Worm (Caenorhabditis elegans) whole organism, young adult: ENCODE measurements around the gene F07F6.7.

Experiments
- B0035.1 ChIP-seq: sonication (generic microtip); optimal IDR thresholded peaks from 2 replicates; lab custom pipeline; 2016; ENCODE audit warnings: missing genetic modification characterization, mild to moderate bottlenecking, missing compliant biosample characterization, missing genotype, missing genetic modification reagents
- B0336.3 ChIP-seq: fragments of 200-800 bp; sonication (Bioruptor generic); IDR thresholded peaks from 2 replicates; pipeline ENCODE4 v1.3.6; 2022; ENCODE audit warnings: missing genetic modification characterization, missing compliant biosample characterization
- C17E4.6 ChIP-seq: fragments of 200-800 bp; sonication (Bioruptor generic); IDR thresholded peaks from 2 replicates; pipeline ENCODE4 v1.3.6; 2022; ENCODE audit warnings: missing genetic modification reagents, missing genetic modification characterization, missing compliant biosample characterization
- F23B12.7 ChIP-seq: sonication (generic microtip); optimal IDR thresholded peaks from 2 replicates; lab custom pipeline; 2017; ENCODE audit warnings: missing genetic modification characterization, mild to moderate bottlenecking, missing compliant biosample characterization, antibody characterized with exemption, moderate library complexity; ENCODE audit not compliant: insufficient read depth
- F39B2.1 ChIP-seq: fragments of 200-800 bp; sonication (Bioruptor generic); IDR thresholded peaks from 2 replicates; pipeline ENCODE4 v1.3.6; 2022; ENCODE audit warnings: missing genetic modification reagents, missing genetic modification characterization, missing compliant biosample characterization
- F55B11.4 ChIP-seq: sonication (generic microtip); optimal IDR thresholded peaks from 2 replicates; lab custom pipeline; 2016; ENCODE audit warnings: missing compliant biosample characterization, missing genetic modification characterization, borderline replicate concordance; ENCODE audit not compliant: insufficient read depth
- F57A8.1 ChIP-seq: fragments of 200-800 bp; sonication (Bioruptor generic); optimal IDR thresholded peaks from 2 replicates; lab custom pipeline; 2018; ENCODE audit warnings: mild to moderate bottlenecking, missing genetic modification characterization, moderate library complexity, missing compliant biosample characterization
- F57C9.4 ChIP-seq: sonication (generic microtip); optimal IDR thresholded peaks from 2 replicates; lab custom pipeline; 2017; ENCODE audit warnings: mild to moderate bottlenecking, missing genetic modification characterization, missing compliant biosample characterization
- T07F8.4 ChIP-seq: sonication (generic microtip); optimal IDR thresholded peaks from 2 replicates; lab custom pipeline; 2016; ENCODE audit warnings: mild to moderate bottlenecking, missing genetic modification characterization, moderate library complexity, missing compliant biosample characterization
- aptf-2 ChIP-seq: fragments of 200-800 bp; sonication (Bioruptor generic); conservative IDR thresholded peaks from 2 replicates; pipeline ENCODE4 v1.3.6; 2022; ENCODE audit warnings: missing genetic modification reagents, missing genetic modification characterization, missing compliant biosample characterization
- aptf-3 ChIP-seq: fragments of 200-800 bp; sonication (Bioruptor generic); IDR thresholded peaks from 2 replicates; pipeline ENCODE4 v1.3.6; 2022; ENCODE audit warnings: missing genetic modification characterization, missing compliant biosample characterization
- athp-1 ChIP-seq: sonication (generic microtip); optimal IDR thresholded peaks from 2 replicates; lab custom pipeline; 2017; ENCODE audit warnings: mild to moderate bottlenecking, missing genetic modification characterization, missing compliant biosample characterization
- attf-5 ChIP-seq: fragments of 200-800 bp; sonication (Bioruptor generic); optimal IDR thresholded peaks from 2 replicates; lab custom pipeline; 2018; ENCODE audit warnings: mild to moderate bottlenecking, missing genetic modification characterization, missing compliant biosample characterization
- attf-6 ChIP-seq: fragments of 200-800 bp; sonication (Bioruptor generic); IDR thresholded peaks from 2 replicates; pipeline ENCODE4 v1.3.6; 2022; ENCODE audit warnings: missing genetic modification reagents, missing genetic modification characterization, missing compliant biosample characterization
- ccch-3 ChIP-seq: fragments of 200-800 bp; sonication (Bioruptor generic); optimal IDR thresholded peaks from 2 replicates; lab custom pipeline; 2018; ENCODE audit warnings: mild to moderate bottlenecking, missing genetic modification characterization, missing compliant biosample characterization
- ceh-100 ChIP-seq: fragments of 200-800 bp; sonication (Bioruptor generic); IDR thresholded peaks from 2 replicates; pipeline ENCODE4 v1.3.6; 2022; ENCODE audit warnings: missing genetic modification reagents, missing genetic modification characterization, missing compliant biosample characterization
- ceh-27 ChIP-seq: fragments of 200-800 bp; sonication (Bioruptor generic); optimal IDR thresholded peaks from 2 replicates; lab custom pipeline; 2018; ENCODE audit warnings: mild to moderate bottlenecking, missing genetic modification characterization, moderate library complexity, missing compliant biosample characterization
- ceh-40 ChIP-seq: fragments of 200-800 bp; sonication (Bioruptor generic); IDR thresholded peaks from 2 replicates; pipeline ENCODE4 v1.3.6; 2022; ENCODE audit warnings: missing genetic modification characterization, missing compliant biosample characterization
- die-1 ChIP-seq: sonication (generic microtip); optimal IDR thresholded peaks from 2 replicates; lab custom pipeline; 2016; ENCODE audit warnings: missing genotype, mild to moderate bottlenecking, missing genetic modification characterization, missing compliant biosample characterization
- dpff-1 ChIP-seq: sonication (generic microtip); optimal IDR thresholded peaks from 2 replicates; lab custom pipeline; 2017; ENCODE audit warnings: mild to moderate bottlenecking, missing genetic modification characterization, missing compliant biosample characterization
- egrh-3 ChIP-seq: fragments of 200-800 bp; sonication (Bioruptor generic); IDR thresholded peaks from 2 replicates; pipeline ENCODE4 v1.3.6; 2022; ENCODE audit warnings: missing genetic modification reagents, missing genetic modification characterization, missing compliant biosample characterization
- gei-17 ChIP-seq: fragments of 200-800 bp; sonication (Bioruptor generic); optimal IDR thresholded peaks from 2 replicates; lab custom pipeline; 2018; ENCODE audit warnings: mild to moderate bottlenecking, missing genetic modification characterization, missing compliant biosample characterization
- him-1 ChIP-seq: sonication (generic microtip); optimal IDR thresholded peaks from 2 replicates; lab custom pipeline; 2016; ENCODE audit warnings: missing genotype, missing genetic modification reagents, missing genetic modification characterization, missing compliant biosample characterization
- hrde-1 ChIP-seq: sonication (generic microtip); optimal IDR thresholded peaks from 2 replicates; lab custom pipeline; 2016; ENCODE audit warnings: missing genetic modification characterization, mild to moderate bottlenecking, missing compliant biosample characterization, moderate library complexity, missing genotype, missing genetic modification reagents, borderline replicate concordance
- hsf-1 ChIP-seq: fragments of 200-800 bp; sonication (Bioruptor generic); IDR thresholded peaks from 2 replicates; pipeline ENCODE4 v1.3.6; 2022; ENCODE audit warnings: missing genetic modification reagents, missing genetic modification characterization, missing compliant biosample characterization
- let-526 ChIP-seq: fragments of 200-800 bp; sonication (Bioruptor generic); IDR thresholded peaks from 2 replicates; pipeline ENCODE4 v1.3.6; 2022; ENCODE audit warnings: missing genetic modification reagents, missing genetic modification characterization, missing compliant biosample characterization
- let-607 ChIP-seq, 2 experiments: fragments of 200-800 bp in 1 of 2; sonication (Bioruptor generic) in 1 of 2; sonication (generic microtip) in 1 of 2; optimal IDR thresholded peaks; 2 replicates each; lab custom pipeline; 2016 to 2018; ENCODE audit warnings: mild to moderate bottlenecking in 2 of 2, missing compliant biosample characterization in 2 of 2, missing genetic modification characterization in 2 of 2, moderate library complexity in 2 of 2, missing genotype in 1 of 2
- lin-40 ChIP-seq: sonication (generic microtip); optimal IDR thresholded peaks from 2 replicates; lab custom pipeline; 2016; ENCODE audit warnings: missing genetic modification characterization, mild to moderate bottlenecking, missing compliant biosample characterization, missing genotype, missing genetic modification reagents
- lir-1 ChIP-seq: fragments of 200-800 bp; sonication (Bioruptor generic); conservative IDR thresholded peaks from 2 replicates; pipeline ENCODE4 v1.3.6; 2022; ENCODE audit warnings: missing genetic modification reagents, missing genetic modification characterization, missing compliant biosample characterization
- lsy-27 ChIP-seq: sonication (generic microtip); optimal IDR thresholded peaks from 2 replicates; lab custom pipeline; 2017; ENCODE audit warnings: missing genetic modification characterization, mild to moderate bottlenecking, missing compliant biosample characterization, antibody characterized with exemption, missing genotype, borderline replicate concordance; ENCODE audit not compliant: insufficient read depth
- mel-28 ChIP-seq: sonication (generic microtip); optimal IDR thresholded peaks from 2 replicates; lab custom pipeline; 2016; ENCODE audit warnings: borderline replicate concordance, mild to moderate bottlenecking, missing genetic modification characterization, missing compliant biosample characterization
- mes-4 ChIP-seq: sonication (generic microtip); optimal IDR thresholded peaks from 2 replicates; lab custom pipeline; 2016; ENCODE audit warnings: missing genotype, missing genetic modification characterization, missing compliant biosample characterization
- nfya-1 ChIP-seq: sonication (generic microtip); optimal IDR thresholded peaks from 2 replicates; lab custom pipeline; 2017; ENCODE audit warnings: antibody characterized with exemption, missing compliant biosample characterization, missing genetic modification characterization, borderline replicate concordance; ENCODE audit not compliant: insufficient read depth
- nfya-2 ChIP-seq: fragments of 200-800 bp; sonication (Bioruptor generic); IDR thresholded peaks from 2 replicates; pipeline ENCODE4 v1.3.6; 2022; ENCODE audit warnings: missing genetic modification reagents, missing genetic modification characterization, missing compliant biosample characterization
- nhr-179 ChIP-seq: sonication (generic microtip); optimal IDR thresholded peaks from 2 replicates; lab custom pipeline; 2016; ENCODE audit warnings: mild to moderate bottlenecking, missing genetic modification characterization, missing compliant biosample characterization
- pbrm-1 ChIP-seq: fragments of 200-800 bp; sonication (Bioruptor generic); IDR thresholded peaks from 2 replicates; pipeline ENCODE4 v1.3.6; 2022; ENCODE audit warnings: missing genetic modification reagents, missing genetic modification characterization, missing compliant biosample characterization
- snpc-1.3 ChIP-seq: sonication (generic microtip); optimal IDR thresholded peaks from 2 replicates; lab custom pipeline; 2017; ENCODE audit warnings: missing genetic modification characterization, mild to moderate bottlenecking, missing compliant biosample characterization, antibody characterized with exemption, moderate library complexity, missing genotype, missing genetic modification reagents; ENCODE audit not compliant: insufficient read depth
- tlf-1 ChIP-seq: fragments of 200-800 bp; sonication (Bioruptor generic); optimal IDR thresholded peaks from 2 replicates; lab custom pipeline; 2018; ENCODE audit warnings: mild to moderate bottlenecking, missing genetic modification characterization, missing compliant biosample characterization
- unc-130 ChIP-seq: sonication (generic microtip); optimal IDR thresholded peaks from 2 replicates; lab custom pipeline; 2016; ENCODE audit warnings: missing genetic modification reagents, missing genetic modification characterization, missing compliant biosample characterization
- ztf-22 ChIP-seq: fragments of 200-800 bp; sonication (Bioruptor generic); optimal IDR thresholded peaks from 2 replicates; lab custom pipeline; 2018; ENCODE audit warnings: mild to moderate bottlenecking, missing genetic modification characterization, moderate library complexity, missing compliant biosample characterization
- ztf-28 ChIP-seq: fragments of 200-800 bp; sonication (Bioruptor generic); IDR thresholded peaks from 2 replicates; pipeline ENCODE4 v1.3.6; 2022; ENCODE audit warnings: missing genetic modification reagents, missing genetic modification characterization, missing compliant biosample characterization

Gene F07F6.7

DNA sequence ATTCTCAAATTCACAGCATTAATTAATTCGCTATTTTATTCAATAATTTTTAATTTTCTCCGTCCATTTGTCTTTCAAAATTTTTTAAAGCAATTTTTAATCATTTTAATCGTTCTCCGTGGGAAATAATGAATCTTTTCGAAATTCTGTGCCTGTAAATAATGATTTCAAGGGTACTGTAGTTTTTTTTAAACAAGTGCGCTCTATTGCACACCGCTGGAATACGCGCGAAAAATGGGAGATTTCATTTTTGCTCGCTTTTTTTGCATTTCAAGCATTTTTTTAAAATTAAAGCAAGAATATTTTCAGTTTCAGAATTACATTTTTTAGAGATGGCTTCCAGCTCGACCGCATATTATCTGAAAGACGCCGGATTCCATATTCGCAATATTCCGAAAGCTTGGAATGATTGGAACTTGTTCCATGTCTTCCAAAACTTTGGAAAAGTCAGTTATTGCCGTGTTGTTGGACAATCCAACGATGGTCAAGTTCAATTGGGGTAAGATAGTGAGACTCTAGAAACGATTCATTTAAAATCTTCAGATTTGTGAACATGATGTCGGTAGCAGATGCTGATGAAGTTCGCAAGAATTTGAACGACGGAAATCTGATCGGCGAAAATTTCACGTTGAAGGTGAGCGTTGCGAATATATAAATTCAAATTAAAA, 2.6 kb downstream of the F07F6.7 start, which contains the start of gene tofu-6 (continued):
- no peak for TF ChIP-seq B0035.1 (tag; lab: Kevin White, UChicago)
- TF ChIP-seq hsf-1 (GFP tag; lab: Robert Waterston, UW): 0 out of 2 replicates have a peak, but pooled peaks have one; percentile 35
- TF ChIP-seq ztf-28 (GFP tag; lab: Robert Waterston, UW): no peak
- no peak for TF ChIP-seq hrde-1 (tag; lab: Kevin White, UChicago)
- TF ChIP-seq him-1 (tag; lab: Kevin White, UChicago): peak; percentile 69
- no peak for TF ChIP-seq die-1 (tag; lab: Kevin White, UChicago)
- TF ChIP-seq attf-5 (GFP tag; lab: Kevin White, UChicago): no peak
- TF ChIP-seq gei-17: no peak
- peak; percentile 39 for TF ChIP-seq tlf-1 (GFP tag; lab: Kevin White, UChicago)
- peak; percentile 36 for TF ChIP-seq snpc-1.3 (tag; lab: Kevin White, UChicago)
- no peak for TF ChIP-seq egrh-3 (GFP tag; lab: Robert Waterston, UW)
- TF ChIP-seq C17E4.6 (GFP tag; lab: Robert Waterston, UW): no peak
- no peak for TF ChIP-seq ccch-3
- TF ChIP-seq aptf-2 (GFP tag; lab: Robert Waterston, UW): no peak
- no peak for TF ChIP-seq F57A8.1
- TF ChIP-seq nfya-1 (tag; lab: Kevin White, UChicago): no peak
- TF ChIP-seq mel-28 (tag; lab: Kevin White, UChicago): no peak
- TF ChIP-seq F39B2.1 (GFP tag; lab: Robert Waterston, UW): no peak
- TF ChIP-seq F23B12.7 (tag; lab: Kevin White, UChicago): peak; percentile 61
- peak; percentile 26; the same call in 1 of the 2 replicates for TF ChIP-seq ceh-100 (GFP tag; lab: Robert Waterston, UW)
- no peak for TF ChIP-seq lir-1 (GFP tag; lab: Robert Waterston, UW)
- TF ChIP-seq dpff-1 (tag; lab: Kevin White, UChicago): no peak
- TF ChIP-seq aptf-3 (GFP tag; lab: Robert Waterston, UW): no peak
- TF ChIP-seq ceh-27 (GFP tag; lab: Kevin White, UChicago): no peak
- TF ChIP-seq athp-1 (tag; lab: Kevin White, UChicago): no peak
- TF ChIP-seq unc-130: no peak
- TF ChIP-seq lin-40 (tag; lab: Kevin White, UChicago): no peak
- no peak for TF ChIP-seq F57C9.4 (tag; lab: Kevin White, UChicago)
- no peak for TF ChIP-seq lsy-27 (tag; lab: Kevin White, UChicago)
- no peak for TF ChIP-seq attf-6 (GFP tag; lab: Robert Waterston, UW)

DNA sequence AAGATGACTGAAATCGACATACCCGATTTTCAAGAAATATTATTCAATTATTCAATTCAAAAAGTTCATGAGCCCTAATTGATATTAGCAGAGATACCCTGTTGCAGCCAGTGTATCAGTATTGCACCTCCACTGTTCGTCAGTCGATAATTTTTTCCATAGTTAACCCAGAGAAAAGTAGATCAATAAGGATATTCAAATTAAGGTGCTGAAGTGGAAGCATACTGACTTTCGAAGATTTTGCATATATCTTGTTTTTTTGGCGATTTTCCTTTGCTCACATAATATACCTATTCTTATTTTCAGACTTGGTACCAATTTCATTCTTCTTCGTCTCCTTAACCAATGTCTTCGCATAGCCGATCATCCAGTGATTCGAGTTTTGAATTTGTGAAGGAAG, 4.7 kb downstream of the F07F6.7 start, which contains the start of gene EEED8.15:
Gene EEED8.15 (plus strand): TSS at position 301 of the 400 bp plus-strand sequence.
- TF ChIP-seq T07F8.4 (no peak), let-607 (tag; optimal IDR thresholded peaks at IDR 0.05; lab: Kevin White, UChicago) (no peak), lir-1 (GFP tag; lab: Robert Waterston, UW) (no peak), mes-4 (tag; lab: Kevin White, UChicago) (no peak)

DNA sequence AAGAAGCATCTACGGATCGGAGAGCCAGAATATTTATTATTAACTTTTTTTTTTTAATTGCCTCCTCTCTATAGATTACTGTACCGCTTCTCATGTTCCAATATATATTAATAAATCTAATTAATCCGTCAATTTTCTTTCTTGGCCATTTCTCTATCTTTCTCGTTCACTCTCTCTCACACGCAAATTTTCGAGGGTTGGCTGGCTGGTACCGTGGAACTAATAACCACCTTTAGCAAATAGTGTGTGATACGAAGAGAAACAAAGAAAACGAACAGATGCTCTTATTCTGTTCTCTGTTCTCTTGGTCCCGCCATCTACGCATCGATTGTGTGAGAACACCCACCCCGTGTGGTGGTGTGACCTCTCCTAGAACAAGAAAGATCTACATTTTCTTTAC, 5.3 kb downstream of the F07F6.7 start:
- TF ChIP-seq let-607 (tag; optimal IDR thresholded peaks at IDR 0.05; lab: Kevin White, UChicago) (no peak), nfya-2 (GFP tag; lab: Robert Waterston, UW) (no peak), ceh-40 (no peak), F55B11.4 (tag; lab: Kevin White, UChicago) (no peak), nhr-179 (tag; lab: Kevin White, UChicago) (no peak), B0336.3 (GFP tag; lab: Robert Waterston, UW) (no peak), let-526 (GFP tag; lab: Robert Waterston, UW) (no peak), F57A8.1 (no peak), mes-4 (tag; lab: Kevin White, UChicago) (no peak), lir-1 (GFP tag; lab: Robert Waterston, UW) (no peak), pbrm-1 (GFP tag; lab: Robert Waterston, UW) (no peak), T07F8.4 (no peak), ztf-22 (GFP tag; lab: Kevin White, UChicago) (no peak), ceh-27 (GFP tag; lab: Kevin White, UChicago) (no peak), gei-17 (no peak)
- TF ChIP-seq, all 124 proteins: peak for 0
